Worm (Caenorhabditis elegans): ENCODE measurements around the gene ndx-2.
"Not testable (repeated sequence)": the region's sequence is repeated elsewhere in the genome, so short reads cannot be mapped to it uniquely, and the experiment has no call there.

ndx-2 gene

DNA sequence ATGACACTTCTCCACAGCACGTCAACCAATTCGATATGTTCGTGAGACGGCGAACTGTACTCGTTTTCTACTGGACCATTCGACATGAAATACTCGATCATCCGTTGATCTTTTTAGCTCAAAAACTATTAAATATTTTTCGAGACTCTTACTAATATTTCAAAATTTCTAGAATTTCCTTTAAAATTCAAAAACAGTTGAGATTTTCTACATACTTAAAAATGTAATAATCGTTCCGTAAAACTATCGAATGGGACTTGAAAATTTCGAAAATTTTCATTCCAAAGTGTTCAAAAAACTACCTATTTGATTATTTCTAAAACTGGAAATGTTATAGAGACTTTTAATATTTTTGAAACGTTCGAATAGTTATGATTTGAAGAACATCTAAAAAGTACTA, 39.4 kb downstream of the ndx-2 start, which contains the start of gene sknr-1:
TSS of gene sknr-1 (minus strand) at position 101 of the 400 bp plus-strand sequence.
- TF ChIP-seq zag-1 (tag; optimal IDR thresholded peaks at IDR 0.05); skn-1 (tag; optimal IDR thresholded peaks at IDR 0.05); unc-62 (GFP tag; optimal IDR thresholded peaks at IDR 0.05): not testable (repeated sequence)

DNA sequence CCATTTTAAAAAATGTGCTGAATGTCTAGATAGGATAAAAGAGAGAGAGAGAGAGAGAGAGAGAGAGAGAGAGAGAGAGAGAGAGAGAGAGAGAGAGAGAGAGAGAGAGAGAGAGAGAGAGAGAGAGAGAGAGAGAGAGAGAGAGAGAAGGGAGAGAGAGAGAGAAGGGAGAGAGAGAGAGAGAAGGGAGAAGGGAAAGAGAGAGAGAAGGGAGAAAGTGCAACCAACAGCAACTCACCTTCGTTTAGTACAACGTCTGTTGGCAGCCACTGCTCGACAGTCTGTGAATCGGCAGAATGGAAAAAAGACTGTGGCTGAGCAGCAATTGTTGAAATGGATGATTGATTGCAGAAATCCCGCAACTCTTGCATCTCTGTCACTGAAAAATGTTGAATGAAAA, 41.0 kb downstream of the ndx-2 start:
- TF ChIP-seq nhr-21 (tag; optimal IDR thresholded peaks at IDR 0.05) (no peak), dmd-4 (tag; optimal IDR thresholded peaks at IDR 0.05) (no peak), ceh-82 (tag; optimal IDR thresholded peaks at IDR 0.05) (no peak), ceh-16 (tag; optimal IDR thresholded peaks at IDR 0.05) (no peak), mdl-1 (tag; optimal IDR thresholded peaks at IDR 0.05) (no peak), lsy-2 (tag; optimal IDR thresholded peaks at IDR 0.05) (no peak), alr-1 (tag; optimal IDR thresholded peaks at IDR 0.05) (no peak), unc-39 (tag; optimal IDR thresholded peaks at IDR 0.05) (no peak), Y55F3AM.14 (GFP tag; optimal IDR thresholded peaks at IDR 0.05) (no peak), zag-1 (tag; optimal IDR thresholded peaks at IDR 0.05) (no peak), lin-11 (tag; optimal IDR thresholded peaks at IDR 0.05) (no peak), ztf-4 (tag; optimal IDR thresholded peaks at IDR 0.05) (no peak), nhr-11 (tag; optimal IDR thresholded peaks at IDR 0.05) (no peak), mbf-1 (tag; optimal IDR thresholded peaks at IDR 0.05) (no peak), ztf-11 (tag; optimal IDR thresholded peaks at IDR 0.05) (no peak), ama-1 (optimal IDR thresholded peaks at IDR 0.05) (no peak), snpc-4 (tag; optimal IDR thresholded peaks at IDR 0.05) (no peak), peb-1 (tag; optimal IDR thresholded peaks at IDR 0.05) (no peak), blmp-1 (tag; optimal IDR thresholded peaks at IDR 0.05; ENCODE audit: insufficient read depth) (no peak)

DNA sequence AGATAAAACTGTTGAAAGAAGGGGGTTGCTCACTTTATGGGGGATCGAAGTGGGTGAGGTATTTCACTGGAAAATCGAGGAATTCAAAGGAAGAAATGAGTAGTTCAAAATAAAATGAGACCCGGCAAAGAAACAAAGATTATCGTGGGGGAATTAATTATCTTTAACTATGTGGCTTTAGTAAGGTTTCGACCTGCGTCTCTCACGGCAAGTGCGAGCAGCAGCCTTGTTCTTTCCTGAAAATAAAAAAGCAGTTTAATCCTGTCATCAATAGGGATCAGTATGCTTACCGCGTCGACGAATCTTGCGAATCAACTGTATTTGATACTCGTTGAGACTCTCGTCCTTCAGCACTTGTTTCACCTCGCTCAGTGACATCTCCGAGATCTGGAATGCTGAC, 42.9 kb downstream of the ndx-2 start, which contains the start of gene srh-271:
TSS of gene srh-271 (minus strand) at position 101 of the 400 bp plus-strand sequence.
- TF ChIP-seq nhr-129 (tag; optimal IDR thresholded peaks at IDR 0.05) (no peak), aly-2 (tag; optimal IDR thresholded peaks at IDR 0.05) (no peak), mbf-1 (tag; optimal IDR thresholded peaks at IDR 0.05) (no peak), ZK546.5 (tag; optimal IDR thresholded peaks at IDR 0.05) (no peak), mdl-1 (tag; optimal IDR thresholded peaks at IDR 0.05) (no peak), skn-1 (tag; optimal IDR thresholded peaks at IDR 0.05) (no peak), zag-1 (tag; optimal IDR thresholded peaks at IDR 0.05) (no peak), Y55F3AM.14 (GFP tag; optimal IDR thresholded peaks at IDR 0.05) (no peak), unc-39 (tag; optimal IDR thresholded peaks at IDR 0.05) (no peak), blmp-1 (tag; optimal IDR thresholded peaks at IDR 0.05; ENCODE audit: insufficient read depth) (no peak), nhr-10 (tag; optimal IDR thresholded peaks at IDR 0.05) (no peak), lin-11 (tag; optimal IDR thresholded peaks at IDR 0.05) (no peak), ama-1 (optimal IDR thresholded peaks at IDR 0.05) (no peak)

ce11 chrV:2617499-2617898, 47.3 kb downstream of the ndx-2 start:
- TF ChIP-seq sma-9 (GFP tag; optimal IDR thresholded peaks at IDR 0.05) = no peak
- TF ChIP-seq sma-9 (tag; optimal IDR thresholded peaks at IDR 0.05) = no peak
- TF ChIP-seq ztf-4 (tag; optimal IDR thresholded peaks at IDR 0.05) = no peak
- TF ChIP-seq nhr-6 (tag; optimal IDR thresholded peaks at IDR 0.05) = no peak
- no peak for TF ChIP-seq zag-1 (tag; optimal IDR thresholded peaks at IDR 0.05)
- no peak for TF ChIP-seq unc-62 (GFP tag; optimal IDR thresholded peaks at IDR 0.05)
- TF ChIP-seq crh-2 (tag; optimal IDR thresholded peaks at IDR 0.05) = no peak
- no peak for TF ChIP-seq Y55F3AM.14 (GFP tag; optimal IDR thresholded peaks at IDR 0.05)
- TF ChIP-seq ztf-11 (tag; optimal IDR thresholded peaks at IDR 0.05) = no peak
- no peak for TF ChIP-seq nhr-237 (tag; optimal IDR thresholded peaks at IDR 0.05)
- TF ChIP-seq nhr-12 (tag; optimal IDR thresholded peaks at IDR 0.05) = no peak
- no peak for TF ChIP-seq unc-55 (GFP tag; optimal IDR thresholded peaks at IDR 0.05)
- TF ChIP-seq nhr-10 (tag; optimal IDR thresholded peaks at IDR 0.05) = no peak
- no peak for TF ChIP-seq F13H6.1 (tag; optimal IDR thresholded peaks at IDR 0.05)

ce11 chrV:2614986-2615687, 49.7 kb downstream of the ndx-2 start, which contains the start of gene F53E10.1:
Gene F53E10.1 (plus strand): TSS chrV:2615310.
- no peak for TF ChIP-seq dmd-4 (tag; optimal IDR thresholded peaks at IDR 0.05)
- peak in 1 of 2 experiments; percentile 49 for TF ChIP-seq lsy-2 (tag; optimal IDR thresholded peaks at IDR 0.05)
- no peak for TF ChIP-seq ama-1 (optimal IDR thresholded peaks at IDR 0.05)
- peak; percentile 60 for TF ChIP-seq sma-3 (GFP tag; optimal IDR thresholded peaks at IDR 0.05)
- TF ChIP-seq unc-62 (GFP tag; optimal IDR thresholded peaks at IDR 0.05) = no peak
- peak; percentile 57 for TF ChIP-seq crh-2 (tag; optimal IDR thresholded peaks at IDR 0.05)
- peak; percentile 13 for TF ChIP-seq nhr-6 (tag; optimal IDR thresholded peaks at IDR 0.05)
- TF ChIP-seq gmeb-1 (tag; optimal IDR thresholded peaks at IDR 0.05) = peak; percentile 69
- TF ChIP-seq skn-1 (tag; optimal IDR thresholded peaks at IDR 0.05) = peak; percentile 43
- peak; percentile 49 for TF ChIP-seq fos-1 (tag; optimal IDR thresholded peaks at IDR 0.05)
- peak; percentile 64 for TF ChIP-seq F13H6.1 (tag; optimal IDR thresholded peaks at IDR 0.05)
- no peak for TF ChIP-seq ZK546.5 (tag; optimal IDR thresholded peaks at IDR 0.05)
- TF ChIP-seq nhr-25 (tag; optimal IDR thresholded peaks at IDR 0.05) = peak; percentile 70
- TF ChIP-seq alr-1 (tag; optimal IDR thresholded peaks at IDR 0.05) = no peak
- peak; percentile 49 for TF ChIP-seq nhr-129 (tag; optimal IDR thresholded peaks at IDR 0.05)
